Fruit fly (Drosophila melanogaster) whole organism, embryonic: ENCODE measurements around the gene CG18557.

ENCODE experiments used
- Aef1 ChIP-seq: fragments of 200-800 bp; sonication (Bioruptor generic); IDR thresholded peaks from 3 replicates; pipeline ENCODE4 v1.3.6; 2022; ENCODE audit warnings: missing biosample characterization, missing genetic modification characterization
- B-H1 ChIP-seq: fragments of 200-800 bp; sonication (Bioruptor generic); IDR thresholded peaks from 3 replicates; pipeline ENCODE4 v1.3.6; 2022; ENCODE audit warnings: missing biosample characterization, missing genetic modification characterization
- BEAF-32 ChIP-seq: fragments of 200-800 bp; sonication (Bioruptor generic); optimal IDR thresholded peaks from 3 replicates; lab custom pipeline; 2017; ENCODE audit warnings: missing biosample characterization, missing genetic modification characterization, mild to moderate bottlenecking, moderate library complexity, missing genetic modification reagents
- CG1024 ChIP-seq: fragments of 200-800 bp; sonication (Bioruptor generic); IDR thresholded peaks from 2 replicates; pipeline ENCODE4 v1.3.6; 2022; ENCODE audit warnings: missing biosample characterization, missing genetic modification characterization
- CG10543 ChIP-seq: fragments of 200-800 bp; sonication (Bioruptor generic); optimal IDR thresholded peaks from 3 replicates; lab custom pipeline; 2017; ENCODE audit warnings: missing biosample characterization, mild to moderate bottlenecking, missing genetic modification characterization, moderate library complexity
- CG10959 ChIP-seq: fragments of 200-800 bp; sonication (Bioruptor generic); IDR thresholded peaks from 2 replicates; pipeline ENCODE4 v1.3.6; 2022; ENCODE audit warnings: missing biosample characterization, missing genetic modification characterization
- CG12744 ChIP-seq: fragments of 200-800 bp; sonication (Bioruptor generic); optimal IDR thresholded peaks from 2 replicates; lab custom pipeline; 2016; ENCODE audit warnings: missing biosample characterization, missing genetic modification characterization
- CG13424 ChIP-seq: fragments of 200-800 bp; sonication (Bioruptor generic); optimal IDR thresholded peaks from 2 replicates; lab custom pipeline; 2019; ENCODE audit warnings: missing biosample characterization, mild to moderate bottlenecking, missing genetic modification characterization, moderate library complexity
- CG14014 ChIP-seq: fragments of 200-800 bp; sonication (Bioruptor generic); IDR thresholded peaks from 2 replicates; pipeline ENCODE4 v1.3.6; 2022; ENCODE audit warnings: missing biosample characterization, missing genetic modification characterization
- CG14965 ChIP-seq: fragments of 200-800 bp; sonication (Bioruptor generic); optimal IDR thresholded peaks from 2 replicates; lab custom pipeline; 2016; ENCODE audit warnings: missing biosample characterization, missing genetic modification characterization, borderline replicate concordance
- CG15601 ChIP-seq: fragments of 200-800 bp; sonication (Bioruptor generic); optimal IDR thresholded peaks from 3 replicates; lab custom pipeline; 2019; ENCODE audit warnings: missing biosample characterization, mild to moderate bottlenecking, missing genetic modification characterization, moderate library complexity
- CG15696 ChIP-seq: fragments of 200-800 bp; sonication (Bioruptor generic); optimal IDR thresholded peaks from 2 replicates; lab custom pipeline; 2019; ENCODE audit warnings: missing biosample characterization, mild to moderate bottlenecking, missing genetic modification characterization, moderate library complexity
- CG16863 ChIP-seq: fragments of 200-800 bp; sonication (Bioruptor generic); optimal IDR thresholded peaks from 3 replicates; lab custom pipeline; 2016; ENCODE audit warnings: missing biosample characterization, missing genetic modification characterization
- CG18011 ChIP-seq: fragments of 200-800 bp; sonication (Bioruptor generic); optimal IDR thresholded peaks from 2 replicates; lab custom pipeline; 2017; ENCODE audit warnings: missing biosample characterization, missing genetic modification characterization, mild to moderate bottlenecking, moderate library complexity, missing genotype
- CG3281 ChIP-seq: fragments of 200-800 bp; sonication (Bioruptor generic); optimal IDR thresholded peaks from 3 replicates; lab custom pipeline; 2017; ENCODE audit warnings: missing biosample characterization, mild to moderate bottlenecking, missing genetic modification characterization
- CG34422 ChIP-seq: fragments of 200-800 bp; sonication (Bioruptor generic); IDR thresholded peaks from 3 replicates; pipeline ENCODE4 v1.3.6; 2022; ENCODE audit warnings: missing biosample characterization, missing genetic modification characterization
- CG4360 ChIP-seq: fragments of 200-800 bp; sonication (Bioruptor generic); IDR thresholded peaks from 2 replicates; pipeline ENCODE4 v1.3.6; 2022; ENCODE audit warnings: missing biosample characterization, missing genetic modification characterization
- CG4854 ChIP-seq: fragments of 200-800 bp; sonication (Bioruptor generic); optimal IDR thresholded peaks from 2 replicates; lab custom pipeline; 2016; ENCODE audit warnings: missing biosample characterization, missing genetic modification characterization, inconsistent platforms
- CG5953 ChIP-seq: fragments of 200-800 bp; sonication (Bioruptor generic); IDR thresholded peaks from 2 replicates; pipeline ENCODE4 v1.3.6; 2022; ENCODE audit warnings: missing biosample characterization, missing genetic modification characterization
- CG6765 ChIP-seq: fragments of 200-800 bp; sonication (Bioruptor generic); optimal IDR thresholded peaks from 3 replicates; lab custom pipeline; 2017; ENCODE audit warnings: missing biosample characterization, mild to moderate bottlenecking, missing genetic modification characterization
- CG8359 ChIP-seq: fragments of 200-800 bp; sonication (Bioruptor generic); optimal IDR thresholded peaks from 2 replicates; lab custom pipeline; 2017; ENCODE audit warnings: missing biosample characterization, mild to moderate bottlenecking, missing genetic modification characterization, borderline replicate concordance
- CG9727 ChIP-seq: fragments of 200-800 bp; sonication (Bioruptor generic); optimal IDR thresholded peaks from 3 replicates; lab custom pipeline; 2017; ENCODE audit warnings: missing biosample characterization, mild to moderate bottlenecking, missing genetic modification characterization
- D19A ChIP-seq: fragments of 200-800 bp; optimal IDR thresholded peaks from 3 replicates; lab custom pipeline; 2019; ENCODE audit warnings: missing biosample characterization, mild to moderate bottlenecking, missing genetic modification characterization, moderate library complexity
- Eip74EF ChIP-seq, 2 experiments: fragments of 200-800 bp in 1 of 2; fragments of >200 bp in 1 of 2; sonication (Bioruptor generic) in 1 of 2; optimal IDR thresholded peaks; 2 replicates each; lab custom pipeline; 2017 to 2019; ENCODE audit warnings: missing biosample characterization in 2 of 2, missing genetic modification characterization in 2 of 2, mild to moderate bottlenecking in 1 of 2, moderate library complexity in 1 of 2
- HLHmδ ChIP-seq: fragments of 200-800 bp; sonication (Bioruptor generic); optimal IDR thresholded peaks from 2 replicates; lab custom pipeline; 2018; ENCODE audit warnings: missing biosample characterization, mild to moderate bottlenecking, missing genetic modification characterization, moderate library complexity
- Hey ChIP-seq: fragments of 200-800 bp; sonication (Bioruptor generic); optimal IDR thresholded peaks from 3 replicates; lab custom pipeline; 2018; ENCODE audit warnings: missing biosample characterization, mild to moderate bottlenecking, missing genetic modification characterization
- HmgD ChIP-seq: fragments of 200-800 bp; sonication (Bioruptor generic); optimal IDR thresholded peaks from 3 replicates; lab custom pipeline; 2016; ENCODE audit warnings: missing biosample characterization, missing genetic modification characterization
- NFAT ChIP-seq: fragments of 200-800 bp; sonication (Bioruptor generic); IDR thresholded peaks from 2 replicates; pipeline ENCODE4 v1.3.6; 2022; ENCODE audit warnings: missing biosample characterization, missing genetic modification characterization
- Stat92E ChIP-seq, 3 experiments: fragments of >200 bp in 2 of 3; fragments of 200-800 bp in 1 of 3; sonication (Bioruptor generic) in 1 of 3; optimal IDR thresholded peaks; 2 replicates each; lab custom pipeline; 2017 to 2019; ENCODE audit warnings: missing biosample characterization in 3 of 3, missing genetic modification characterization in 3 of 3, mild to moderate bottlenecking in 1 of 3, moderate library complexity in 1 of 3
- ci ChIP-seq: fragments of 200-800 bp; sonication (Bioruptor generic); IDR thresholded peaks from 3 replicates; pipeline ENCODE4 v1.3.6; 2022; ENCODE audit warnings: missing biosample characterization, missing genetic modification characterization
- corto ChIP-seq: fragments of 200-800 bp; sonication (Bioruptor generic); optimal IDR thresholded peaks from 2 replicates; lab custom pipeline; 2016; ENCODE audit warnings: missing biosample characterization, mild to moderate bottlenecking, missing genetic modification characterization, moderate library complexity
- crp ChIP-seq, 2 experiments: fragments of 200-800 bp; sonication (Bioruptor generic); optimal IDR thresholded peaks; 2 replicates in 1 of 2; 3 replicates in 1 of 2; lab custom pipeline; 2017; ENCODE audit warnings: missing biosample characterization in 2 of 2, missing genetic modification characterization in 2 of 2, mild to moderate bottlenecking in 1 of 2, moderate library complexity in 1 of 2
- disco-r ChIP-seq: fragments of 200-800 bp; sonication (Bioruptor generic); optimal IDR thresholded peaks from 2 replicates; lab custom pipeline; 2016; ENCODE audit warnings: missing biosample characterization, missing genetic modification characterization
- dpn ChIP-seq, 2 experiments: fragments of 200-800 bp; sonication (Bioruptor generic); optimal IDR thresholded peaks; 3 replicates each; lab custom pipeline; 2016; ENCODE audit warnings: missing biosample characterization in 2 of 2, missing genetic modification characterization in 2 of 2
- gfzf ChIP-seq: fragments of 200-800 bp; sonication (Bioruptor generic); optimal IDR thresholded peaks from 2 replicates; lab custom pipeline; 2016; ENCODE audit warnings: missing biosample characterization, mild to moderate bottlenecking, missing genetic modification characterization, moderate library complexity
- gro ChIP-seq: fragments of 200-800 bp; sonication (Bioruptor generic); optimal IDR thresholded peaks from 2 replicates; lab custom pipeline; 2016; ENCODE audit warnings: missing biosample characterization, missing genetic modification characterization
- hb ChIP-seq: fragments of 200-800 bp; sonication (Bioruptor generic); IDR thresholded peaks from 3 replicates; pipeline ENCODE4 v1.3.6; 2022; ENCODE audit warnings: missing biosample characterization, missing genetic modification characterization; ENCODE audit not compliant: partially characterized antibody
- insv ChIP-seq, 2 experiments: fragments of 200-800 bp; sonication (Bioruptor generic); optimal IDR thresholded peaks; 3 replicates each; lab custom pipeline; 2016 to 2018; ENCODE audit warnings: missing biosample characterization in 2 of 2, missing genetic modification characterization in 2 of 2
- ken ChIP-seq: fragments of 200-800 bp; sonication (Bioruptor generic); IDR thresholded peaks from 3 replicates; pipeline ENCODE4 v1.3.6; 2022; ENCODE audit warnings: missing biosample characterization, missing genetic modification characterization
- mld ChIP-seq: fragments of 200-800 bp; sonication (Bioruptor generic); IDR thresholded peaks from 3 replicates; pipeline ENCODE4 v1.3.6; 2022; ENCODE audit warnings: missing biosample characterization, missing genetic modification characterization; ENCODE audit not compliant: partially characterized antibody
- pnt ChIP-seq: fragments of 200-800 bp; sonication (Bioruptor generic); optimal IDR thresholded peaks from 3 replicates; lab custom pipeline; 2016; ENCODE audit warnings: missing biosample characterization, missing genetic modification characterization
- psq ChIP-seq: fragments of 200-800 bp; sonication (Bioruptor generic); optimal IDR thresholded peaks from 2 replicates; lab custom pipeline; 2017; ENCODE audit warnings: missing biosample characterization, missing genetic modification characterization
- salm ChIP-seq: fragments of 200-800 bp; sonication (Bioruptor generic); optimal IDR thresholded peaks from 2 replicates; lab custom pipeline; 2018; ENCODE audit warnings: missing biosample characterization, mild to moderate bottlenecking, missing genetic modification characterization
- seq ChIP-seq: fragments of 200-800 bp; sonication (Bioruptor generic); IDR thresholded peaks from 2 replicates; pipeline ENCODE4 v1.3.6; 2022; ENCODE audit warnings: missing biosample characterization, missing genetic modification characterization
- sna ChIP-seq: fragments of 200-800 bp; sonication (Bioruptor generic); IDR thresholded peaks from 2 replicates; pipeline ENCODE4 v1.3.6; 2022; ENCODE audit warnings: missing biosample characterization, missing genetic modification characterization; ENCODE audit not compliant: partially characterized antibody
- trem ChIP-seq: fragments of 200-800 bp; optimal IDR thresholded peaks from 3 replicates; lab custom pipeline; 2019; ENCODE audit warnings: missing biosample characterization, mild to moderate bottlenecking, missing genetic modification characterization, moderate library complexity
- trh ChIP-seq: fragments of 200-800 bp; sonication (Bioruptor generic); optimal IDR thresholded peaks from 2 replicates; lab custom pipeline; 2016; ENCODE audit warnings: missing biosample characterization, missing genetic modification characterization
- zen2 ChIP-seq: fragments of 200-800 bp; sonication (Bioruptor generic); IDR thresholded peaks from 3 replicates; pipeline ENCODE4 v1.3.6; 2022; ENCODE audit warnings: missing biosample characterization, missing genetic modification characterization; ENCODE audit not compliant: partially characterized antibody

The CG18557 gene

dm6 chr2L:2856960-2857584 is 11.5 kb upstream of the CG18557 start, which contains the start of gene CG2991:
TSS of gene CG2991 (plus strand) at chr2L:2857164.
- TF ChIP-seq CG18011 (GFP tag; lab: Kevin White, UChicago) = no peak
- TF ChIP-seq CG13424 = peak; percentile 11
- TF ChIP-seq CG10959 (GFP tag; lab: Robert Waterston, UW) = no peak
- TF ChIP-seq salm (tag; lab: Kevin White, UChicago) = no peak
- no peak for TF ChIP-seq NFAT (GFP tag; lab: Robert Waterston, UW)
- TF ChIP-seq CG14965 = no peak
- TF ChIP-seq sna (GFP tag; lab: Robert Waterston, UW) = peak; percentile 87
- TF ChIP-seq corto (GFP tag; lab: Kevin White, UChicago) = peak; percentile 52
- TF ChIP-seq gro (GFP tag; lab: Kevin White, UChicago) = peak; percentile 48
- no peak for TF ChIP-seq CG8359 (GFP tag; lab: Kevin White, UChicago)
- 0 out of 3 replicates have a peak, but pooled peaks have one; percentile 10 for TF ChIP-seq ken
- TF ChIP-seq Hey (tag; lab: Kevin White, UChicago) = no peak
- no peak for TF ChIP-seq seq (GFP tag; lab: Robert Waterston, UW)
- peak; percentile 70; the same call in 1 of the 3 replicates for TF ChIP-seq zen2 (GFP tag; lab: Robert Waterston, UW)
- TF ChIP-seq Stat92E (GFP tag; optimal IDR thresholded peaks at IDR 0.05; lab: Kevin White, UChicago) = peak in 1 of 3 experiments; percentile 38
- no peak for TF ChIP-seq CG4854 (GFP tag; lab: Kevin White, UChicago)
- no peak for TF ChIP-seq CG9727
- TF ChIP-seq CG3281 = peak; percentile 6
- no peak for TF ChIP-seq HmgD (GFP tag; lab: Kevin White, UChicago)
- peak; percentile 52 for TF ChIP-seq D19A (tag; lab: Kevin White, UChicago)
- peak in 1 of 2 experiments; percentile 28 for TF ChIP-seq Eip74EF (GFP tag; optimal IDR thresholded peaks at IDR 0.05; lab: Kevin White, UChicago)
- TF ChIP-seq psq (GFP tag; lab: Kevin White, UChicago) = no peak
- peak in 1 of 2 experiments; percentile 22 for TF ChIP-seq dpn (GFP tag; optimal IDR thresholded peaks at IDR 0.05; lab: Kevin White, UChicago)
- TF ChIP-seq CG4360 (GFP tag; lab: Robert Waterston, UW) = no peak; the same call in 1 of the 2 replicates
- TF ChIP-seq Aef1 = no peak
- TF ChIP-seq CG6765 (GFP tag; lab: Kevin White, UChicago) = no peak
- TF ChIP-seq HLHmδ = peak; percentile 17
- TF ChIP-seq CG1024 (GFP tag; lab: Robert Waterston, UW) = no peak
- TF ChIP-seq CG5953 = no peak
- TF ChIP-seq hb (GFP tag; lab: Robert Waterston, UW) = peak; percentile 53; the same call in 1 of the 3 replicates
- TF ChIP-seq crp (GFP tag; optimal IDR thresholded peaks at IDR 0.05; lab: Kevin White, UChicago) = no peak
- no peak for TF ChIP-seq mld
- no peak for TF ChIP-seq CG12744 (GFP tag; lab: Kevin White, UChicago)
- peak; percentile 9 for TF ChIP-seq CG15696 (tag; lab: Kevin White, UChicago)
- TF ChIP-seq CG16863 = no peak
- peak; percentile 35 for TF ChIP-seq CG15601 (tag; lab: Kevin White, UChicago)
- peak; percentile 92 for TF ChIP-seq gfzf (GFP tag; lab: Kevin White, UChicago)
- TF ChIP-seq CG14014 (GFP tag; lab: Robert Waterston, UW) = peak; percentile 15; the same call in 1 of the 2 replicates
- no peak for TF ChIP-seq disco-r
- TF ChIP-seq BEAF-32 (GFP tag; lab: Kevin White, UChicago) = peak; percentile 93
- TF ChIP-seq B-H1 = no peak
- TF ChIP-seq trh (GFP tag; lab: Kevin White, UChicago) = no peak
- peak in 1 of 2 experiments; percentile 97 for TF ChIP-seq insv (GFP tag; optimal IDR thresholded peaks at IDR 0.05; lab: Kevin White, UChicago)
- no peak for TF ChIP-seq pnt
- peak; percentile 64 for TF ChIP-seq CG10543 (GFP tag; lab: Kevin White, UChicago)
- TF ChIP-seq ci (GFP tag; lab: Robert Waterston, UW) = peak; percentile 14; the same call in 2 of the 3 replicates
- TF ChIP-seq CG34422 (GFP tag; lab: Robert Waterston, UW) = peak; percentile 36; the same call in 1 of the 3 replicates
- TF ChIP-seq trem = peak; percentile 78
